Fruit fly (Drosophila melanogaster) whole organism, embryonic: ENCODE data around the gene CG2712.

ENCODE experiments used
- Awh ChIP-seq: fragments of 200-800 bp; sonication (Bioruptor generic); IDR thresholded peaks from 2 replicates; pipeline ENCODE4, ENCODE4 v1.3.6; 2022; ENCODE audit warnings: missing biosample characterization, missing genetic modification characterization
- B-H1 ChIP-seq: fragments of 200-800 bp; sonication (Bioruptor generic); IDR thresholded peaks from 3 replicates; pipeline ENCODE4 v1.3.6; 2022; ENCODE audit warnings: missing biosample characterization, missing genetic modification characterization
- BEAF-32 ChIP-seq: fragments of 200-800 bp; sonication (Bioruptor generic); optimal IDR thresholded peaks from 3 replicates; lab custom pipeline; 2017; ENCODE audit warnings: missing biosample characterization, missing genetic modification characterization, mild to moderate bottlenecking, moderate library complexity, missing genetic modification reagents
- BtbVII ChIP-seq: fragments of 200-800 bp; sonication (Bioruptor generic); optimal IDR thresholded peaks from 3 replicates; lab custom pipeline; 2017; ENCODE audit warnings: missing biosample characterization, mild to moderate bottlenecking, missing genetic modification characterization
- CG10147 ChIP-seq: fragments of 200-800 bp; sonication (Bioruptor generic); optimal IDR thresholded peaks from 2 replicates; lab custom pipeline; 2019; ENCODE audit warnings: missing biosample characterization, mild to moderate bottlenecking, missing genetic modification characterization, moderate library complexity
- CG10462 ChIP-seq: fragments of 200-800 bp; sonication (Bioruptor generic); optimal IDR thresholded peaks from 2 replicates; lab custom pipeline; 2016; ENCODE audit warnings: missing biosample characterization, missing genetic modification characterization
- CG1233 ChIP-seq: fragments of 200-800 bp; sonication (Bioruptor generic); optimal IDR thresholded peaks from 4 replicates; lab custom pipeline; 2018; ENCODE audit warnings: missing biosample characterization, mild to moderate bottlenecking, missing genetic modification characterization
- CG13123 ChIP-seq: fragments of 200-800 bp; sonication (Bioruptor generic); optimal IDR thresholded peaks from 2 replicates; lab custom pipeline; 2016; ENCODE audit warnings: missing biosample characterization, missing genetic modification characterization
- CG13287 ChIP-seq: fragments of 200-800 bp; sonication (Bioruptor generic); IDR thresholded peaks from 2 replicates; pipeline ENCODE4 v1.3.6; 2022; ENCODE audit warnings: missing biosample characterization, missing genetic modification characterization; ENCODE audit not compliant: partially characterized antibody
- CG13894 ChIP-seq: fragments of 200-800 bp; sonication (Bioruptor generic); optimal IDR thresholded peaks from 3 replicates; lab custom pipeline; 2018; ENCODE audit warnings: missing biosample characterization, mild to moderate bottlenecking, missing genetic modification characterization, moderate library complexity
- CG16863 ChIP-seq: fragments of 200-800 bp; sonication (Bioruptor generic); optimal IDR thresholded peaks from 3 replicates; lab custom pipeline; 2016; ENCODE audit warnings: missing biosample characterization, missing genetic modification characterization
- CG17186 ChIP-seq: fragments of 200-800 bp; sonication (Bioruptor generic); optimal IDR thresholded peaks from 3 replicates; lab custom pipeline; 2017; ENCODE audit warnings: missing biosample characterization, missing genetic modification reagents, missing genetic modification characterization
- CG17359 ChIP-seq: fragments of 200-800 bp; sonication (Bioruptor generic); optimal IDR thresholded peaks from 3 replicates; lab custom pipeline; 2018; ENCODE audit warnings: missing biosample characterization, mild to moderate bottlenecking, missing genetic modification characterization, moderate library complexity
- CG2875 ChIP-seq: fragments of 200-800 bp; sonication (Bioruptor generic); optimal IDR thresholded peaks from 2 replicates; lab custom pipeline; 2017; ENCODE audit warnings: missing biosample characterization, mild to moderate bottlenecking, missing genetic modification characterization, missing genetic modification reagents
- CG31365 ChIP-seq: fragments of 200-800 bp; sonication (Bioruptor generic); optimal IDR thresholded peaks from 2 replicates; lab custom pipeline; 2018; ENCODE audit warnings: missing biosample characterization, mild to moderate bottlenecking, missing genetic modification characterization
- CG33557 ChIP-seq: fragments of 200-800 bp; sonication (Bioruptor generic); optimal IDR thresholded peaks from 2 replicates; lab custom pipeline; 2019; ENCODE audit warnings: missing biosample characterization, mild to moderate bottlenecking, missing genetic modification characterization, moderate library complexity
- CG4282 ChIP-seq: fragments of 200-800 bp; sonication (Bioruptor generic); optimal IDR thresholded peaks from 2 replicates; lab custom pipeline; 2016; ENCODE audit warnings: missing biosample characterization, missing genetic modification characterization
- CG4707 ChIP-seq: fragments of 200-800 bp; sonication (Bioruptor generic); optimal IDR thresholded peaks from 2 replicates; lab custom pipeline; 2018; ENCODE audit warnings: missing biosample characterization, mild to moderate bottlenecking, missing genetic modification characterization, moderate library complexity
- CG6175 ChIP-seq: fragments of 200-800 bp; sonication (Bioruptor generic); IDR thresholded peaks from 3 replicates; pipeline ENCODE4 v1.3.6; 2022; ENCODE audit warnings: missing biosample characterization, missing genetic modification characterization
- CG6683 ChIP-seq: fragments of 200-800 bp; sonication (Bioruptor generic); optimal IDR thresholded peaks from 2 replicates; lab custom pipeline; 2017; ENCODE audit warnings: missing biosample characterization, mild to moderate bottlenecking, missing genetic modification characterization, missing genetic modification reagents
- CG6813 ChIP-seq: fragments of 200-800 bp; sonication (Bioruptor generic); optimal IDR thresholded peaks from 2 replicates; lab custom pipeline; 2017; ENCODE audit warnings: missing biosample characterization, missing genetic modification characterization, mild to moderate bottlenecking, moderate library complexity, missing genetic modification reagents
- CG7556 ChIP-seq: fragments of 200-800 bp; sonication (Bioruptor generic); optimal IDR thresholded peaks from 2 replicates; lab custom pipeline; 2017; ENCODE audit warnings: missing biosample characterization, mild to moderate bottlenecking, missing genetic modification characterization
- CG7928 ChIP-seq: fragments of 200-800 bp; sonication (Bioruptor generic); optimal IDR thresholded peaks from 2 replicates; lab custom pipeline; 2017; ENCODE audit warnings: missing biosample characterization, mild to moderate bottlenecking, missing genetic modification characterization
- Dfd ChIP-seq, 2 experiments: fragments of >200 bp; optimal IDR thresholded peaks; 2 replicates each; lab custom pipeline; 2017; ENCODE audit warnings: missing biosample characterization in 2 of 2, missing genetic modification characterization in 2 of 2
- Ets65A ChIP-seq: fragments of 200-800 bp; sonication (Bioruptor generic); peaks from one replicate; lab custom pipeline; 2016; ENCODE audit warnings: missing biosample characterization, missing genetic modification characterization
- MBD-R2 ChIP-seq: fragments of 200-800 bp; sonication (Bioruptor generic); IDR thresholded peaks from 2 replicates; pipeline ENCODE4 v1.3.6; 2022; ENCODE audit warnings: missing biosample characterization, missing genetic modification characterization
- Oaz ChIP-seq: fragments of 200-800 bp; sonication (Bioruptor generic); IDR thresholded peaks from 2 replicates; pipeline ENCODE4 v1.3.6; 2022; ENCODE audit warnings: missing biosample characterization, missing genetic modification characterization
- Ravus ChIP-seq: fragments of 200-800 bp; sonication (Bioruptor generic); IDR thresholded peaks from 2 replicates; pipeline ENCODE4 v1.3.6; 2022; ENCODE audit warnings: missing biosample characterization, missing genetic modification characterization
- Side ChIP-seq: fragments of 200-800 bp; sonication (Bioruptor generic); optimal IDR thresholded peaks from 2 replicates; lab custom pipeline; 2016; ENCODE audit warnings: missing biosample characterization, missing genetic modification characterization
- Sox102F ChIP-seq: fragments of 200-800 bp; sonication (Bioruptor generic); optimal IDR thresholded peaks from 2 replicates; lab custom pipeline; 2018; ENCODE audit warnings: missing biosample characterization, mild to moderate bottlenecking, missing genetic modification characterization, moderate library complexity
- Sry-β ChIP-seq: fragments of 200-800 bp; sonication (Bioruptor generic); optimal IDR thresholded peaks from 2 replicates; lab custom pipeline; 2018; ENCODE audit warnings: missing biosample characterization, mild to moderate bottlenecking, missing genetic modification characterization, moderate library complexity
- Stat92E ChIP-seq, 3 experiments: fragments of >200 bp in 2 of 3; fragments of 200-800 bp in 1 of 3; sonication (Bioruptor generic) in 1 of 3; optimal IDR thresholded peaks; 2 replicates each; lab custom pipeline; 2017 to 2019; ENCODE audit warnings: missing biosample characterization in 3 of 3, missing genetic modification characterization in 3 of 3, mild to moderate bottlenecking in 1 of 3, moderate library complexity in 1 of 3
- Taf1 ChIP-seq: fragments of 200-800 bp; sonication (Bioruptor generic); IDR thresholded peaks from 2 replicates; pipeline ENCODE4 v1.3.6; 2022; ENCODE audit warnings: missing biosample characterization, missing genetic modification characterization
- ara ChIP-seq: fragments of 200-800 bp; sonication (Bioruptor generic); IDR thresholded peaks from 2 replicates; pipeline ENCODE4 v1.3.6; 2022; ENCODE audit warnings: missing biosample characterization, missing genetic modification characterization
- az2 ChIP-seq: fragments of 200-800 bp; sonication (Bioruptor generic); optimal IDR thresholded peaks from 3 replicates; lab custom pipeline; 2016; ENCODE audit warnings: missing biosample characterization, missing genetic modification characterization
- bsh ChIP-seq, 2 experiments: fragments of 200-800 bp; sonication (Bioruptor generic); optimal IDR thresholded peaks; 2 replicates each; lab custom pipeline; 2017 to 2018; ENCODE audit warnings: mild to moderate bottlenecking in 2 of 2, missing biosample characterization in 2 of 2, missing genetic modification characterization in 2 of 2, moderate library complexity in 1 of 2
- chinmo ChIP-seq: fragments of 200-800 bp; sonication (Bioruptor generic); IDR thresholded peaks from 4 replicates; pipeline ENCODE4 v1.3.6; 2022; ENCODE audit warnings: missing biosample characterization, missing genetic modification characterization; ENCODE audit not compliant: partially characterized antibody
- chn ChIP-seq: fragments of 200-800 bp; sonication (Bioruptor generic); optimal IDR thresholded peaks from 2 replicates; lab custom pipeline; 2016; ENCODE audit warnings: missing biosample characterization, missing genetic modification characterization
- danr ChIP-seq: fragments of 200-800 bp; sonication (Bioruptor generic); IDR thresholded peaks from 2 replicates; pipeline ENCODE4 v1.3.6; 2022; ENCODE audit warnings: missing biosample characterization, missing genetic modification characterization
- ewg ChIP-seq: fragments of 200-800 bp; sonication (Bioruptor generic); optimal IDR thresholded peaks from 3 replicates; lab custom pipeline; 2017; ENCODE audit warnings: mild to moderate bottlenecking, missing biosample characterization, missing genetic modification reagents, missing genetic modification characterization
- fd3F ChIP-seq: fragments of 200-800 bp; sonication (Bioruptor generic); optimal IDR thresholded peaks from 2 replicates; lab custom pipeline; 2018; ENCODE audit warnings: missing biosample characterization, mild to moderate bottlenecking, missing genetic modification characterization, moderate library complexity
- ind ChIP-seq: fragments of 200-800 bp; sonication (Bioruptor generic); optimal IDR thresholded peaks from 3 replicates; lab custom pipeline; 2016; ENCODE audit warnings: missing biosample characterization, missing genetic modification characterization
- nmo ChIP-seq: fragments of 200-800 bp; sonication (Bioruptor generic); optimal IDR thresholded peaks from 2 replicates; lab custom pipeline; 2018; ENCODE audit warnings: missing biosample characterization, mild to moderate bottlenecking, missing genetic modification characterization, moderate library complexity
- nom ChIP-seq: fragments of 200-800 bp; sonication (Bioruptor generic); optimal IDR thresholded peaks from 2 replicates; lab custom pipeline; 2017; ENCODE audit warnings: missing biosample characterization, missing genetic modification characterization, mild to moderate bottlenecking, moderate library complexity, missing genetic modification reagents
- odd ChIP-seq: fragments of 200-800 bp; sonication (Bioruptor generic); optimal IDR thresholded peaks from 2 replicates; lab custom pipeline; 2017; ENCODE audit warnings: missing biosample characterization, mild to moderate bottlenecking, missing genetic modification characterization
- pan ChIP-seq, 4 experiments: fragments of >200 bp in 3 of 4; fragments of 200-800 bp in 1 of 4; sonication (Bioruptor generic) in 1 of 4; optimal IDR thresholded peaks in 3 of 4; IDR thresholded peaks in 1 of 4; 2 replicates each; pipeline versions ENCODE4 v1.3.6 to Lab custom; 2017 to 2022; ENCODE audit warnings: missing biosample characterization in 2 of 4, missing genetic modification characterization in 2 of 4, mixed read lengths in 1 of 4
- tio ChIP-seq: fragments of 200-800 bp; sonication (Bioruptor generic); optimal IDR thresholded peaks from 2 replicates; lab custom pipeline; 2017; ENCODE audit warnings: missing biosample characterization, missing genetic modification characterization, inconsistent platforms
- trh ChIP-seq: fragments of 200-800 bp; sonication (Bioruptor generic); optimal IDR thresholded peaks from 2 replicates; lab custom pipeline; 2016; ENCODE audit warnings: missing biosample characterization, missing genetic modification characterization
- zen2 ChIP-seq: fragments of 200-800 bp; sonication (Bioruptor generic); IDR thresholded peaks from 3 replicates; pipeline ENCODE4 v1.3.6; 2022; ENCODE audit warnings: missing biosample characterization, missing genetic modification characterization; ENCODE audit not compliant: partially characterized antibody

Gene CG2712

DNA sequence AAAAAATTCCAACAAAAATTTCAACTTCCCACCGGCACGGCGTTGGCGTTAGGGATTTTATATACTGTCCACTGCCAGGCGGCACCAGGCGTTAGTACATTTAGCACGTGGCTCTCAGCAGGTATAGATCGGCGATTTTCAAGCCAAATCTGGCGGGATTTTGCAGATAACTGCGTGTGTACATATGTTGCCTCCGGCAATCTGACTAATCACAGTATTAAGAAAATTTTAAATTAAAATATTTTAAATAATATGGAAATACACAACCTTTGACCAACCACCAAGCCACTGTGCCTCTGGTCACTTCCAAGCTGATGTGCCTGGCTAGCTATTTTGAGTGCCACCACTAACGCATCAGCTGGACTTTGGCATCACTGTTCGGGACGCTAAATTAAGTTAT, at the start of gene CG2712, which contains the start of gene ttm50:
Gene CG2712 (plus strand): TSS at position 343 of the 400 bp plus-strand sequence.
Gene ttm50 (minus strand): TSS at position 64 of the 400 bp plus-strand sequence.
- TF ChIP-seq CG16863 (GFP tag; lab: Kevin White, UChicago) (no peak), CG13287 (GFP tag; lab: Robert Waterston, UW) (no peak), az2 (GFP tag; lab: Kevin White, UChicago) (peak; percentile 49), CG13894 (tag; lab: Kevin White, UChicago) (no peak), danr (0 out of 2 replicates have a peak, but pooled peaks have one; percentile 47), CG4282 (GFP tag; lab: Kevin White, UChicago) (no peak), nmo (GFP tag; lab: Kevin White, UChicago) (peak; percentile 84), ind (peak; percentile 63), chinmo (GFP tag; lab: Robert Waterston, UW) (no peak), Ets65A (GFP tag; lab: Kevin White, UChicago) (peak; percentile 62), trh (peak; percentile 21), CG17186 (peak; percentile 94), CG31365 (tag; lab: Kevin White, UChicago) (no peak), CG33557 (peak; percentile 48), Sry-β (peak; percentile 98), CG2875 (GFP tag; lab: Kevin White, UChicago) (no peak), CG6683 (peak; percentile 15), B-H1 (GFP tag; lab: Robert Waterston, UW) (no peak), MBD-R2 (GFP tag; lab: Robert Waterston, UW) (peak; percentile 87), bsh (GFP tag; optimal IDR thresholded peaks at IDR 0.05; lab: Kevin White, UChicago) (peak in 1 of 2 experiments; percentile 39), CG6813 (GFP tag; lab: Kevin White, UChicago) (no peak), CG13123 (GFP tag; lab: Kevin White, UChicago) (no peak), ewg (GFP tag; lab: Kevin White, UChicago) (no peak), Side (GFP tag; lab: Kevin White, UChicago) (no peak), pan (optimal IDR thresholded peaks at IDR 0.05; lab: Kevin White, UChicago) (no peak), pan (GFP tag; optimal IDR thresholded peaks at IDR 0.05 in 1 of 2, IDR thresholded peaks at IDR 0.05 in 1 of 2) (peak in 1 of 2 experiments; percentile 35), BtbVII (GFP tag; lab: Kevin White, UChicago) (no peak), CG1233 (no peak), chn (GFP tag; lab: Kevin White, UChicago) (peak; percentile 25), tio (no peak), nom (GFP tag; lab: Kevin White, UChicago) (peak; percentile 34), Taf1 (GFP tag; lab: Robert Waterston, UW) (0 out of 2 replicates have a peak, but pooled peaks have one; percentile 11), Stat92E (GFP tag; optimal IDR thresholded peaks at IDR 0.05; lab: Kevin White, UChicago) (no peak), CG10462 (GFP tag; lab: Kevin White, UChicago) (no peak), Awh (GFP tag; lab: Robert Waterston, UW) (no peak), BEAF-32 (peak; percentile 52), CG6175 (GFP tag; lab: Robert Waterston, UW) (no peak), Dfd (GFP tag; optimal IDR thresholded peaks at IDR 0.05; lab: Kevin White, UChicago) (no peak), ara (GFP tag; lab: Robert Waterston, UW) (no peak), Sox102F (GFP tag; lab: Kevin White, UChicago) (no peak), odd (no peak), CG7928 (peak; percentile 31), CG10147 (peak; percentile 66), CG4707 (GFP tag; lab: Kevin White, UChicago) (no peak), fd3F (GFP tag; lab: Kevin White, UChicago) (peak; percentile 27), CG17359 (tag; lab: Kevin White, UChicago) (peak; percentile 19), Ravus (GFP tag; lab: Robert Waterston, UW) (no peak), Oaz (GFP tag; lab: Robert Waterston, UW) (peak; percentile 51; the same call in 1 of the 2 replicates), CG7556 (GFP tag; lab: Kevin White, UChicago) (peak; percentile 48), zen2 (GFP tag; lab: Robert Waterston, UW) (no peak)
